Worm (Caenorhabditis elegans): ENCODE measurements around the gene ttr-23.

The ttr-23 gene

ce11 chrV:10571523-10571922 lies 18.1 kb downstream of the ttr-23 start:
- TF ChIP-seq flt-1 (GFP tag; IDR thresholded peaks at IDR 0.05): no peak

- TF ChIP-seq cog-1 (tag; optimal IDR thresholded peaks at IDR 0.05): no peak
- TF ChIP-seq flt-1 (GFP tag; IDR thresholded peaks at IDR 0.05): no peak
- no peak for TF ChIP-seq ztf-29 (GFP tag; IDR thresholded peaks at IDR 0.05)
- no peak for TF ChIP-seq tab-1 (GFP tag; IDR thresholded peaks at IDR 0.05)
- no peak for TF ChIP-seq med-1 (GFP tag; optimal IDR thresholded peaks at IDR 0.05; ENCODE audit: insufficient read depth)
- TF ChIP-seq klf-2 (GFP tag; conservative IDR thresholded peaks at IDR 0.05): no peak
- TF ChIP-seq ref-1 (GFP tag; conservative IDR thresholded peaks at IDR 0.05): no peak
- no peak for TF ChIP-seq T22C8.4 (GFP tag; IDR thresholded peaks at IDR 0.05)
- no peak for TF ChIP-seq ztf-23 (GFP tag; IDR thresholded peaks at IDR 0.05)
Measured at ce11 chrV:10568496-10568895, 21.2 kb downstream of the ttr-23 start.

DNA sequence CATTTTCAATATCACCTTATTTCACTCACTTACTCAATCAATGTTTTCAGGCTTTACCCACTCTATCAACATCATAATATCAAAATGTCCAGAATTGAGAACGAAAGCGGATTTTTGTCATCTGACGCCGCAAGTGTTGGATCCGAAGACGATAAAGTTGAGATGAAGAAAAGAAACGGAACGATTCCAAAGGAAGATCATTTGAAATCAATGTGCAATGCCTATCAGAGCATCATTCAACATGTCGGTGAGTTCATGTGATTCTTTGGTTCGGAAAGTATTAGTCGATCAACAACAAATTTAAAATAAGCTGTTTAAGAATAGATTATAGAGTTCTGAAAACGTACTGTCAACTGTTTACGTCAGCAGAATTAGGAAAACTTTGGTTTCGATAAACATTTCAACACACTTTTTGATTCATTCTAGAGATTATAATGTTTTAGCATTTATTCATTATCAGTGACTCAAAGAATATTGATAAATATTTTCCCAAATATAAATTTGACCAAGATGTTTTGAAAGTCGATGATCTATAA lies 24.8 kb downstream of the ttr-23 start, which contains the start of gene cat-4:
Gene cat-4 (plus strand): TSS at position 51 of the 536 bp plus-strand sequence.
- TF ChIP-seq flt-1 (GFP tag; IDR thresholded peaks at IDR 0.05) (no peak), med-1 (GFP tag; optimal IDR thresholded peaks at IDR 0.05; ENCODE audit: insufficient read depth) (no peak), ref-1 (GFP tag; conservative IDR thresholded peaks at IDR 0.05) (no peak), tab-1 (GFP tag; IDR thresholded peaks at IDR 0.05) (no peak), ztf-23 (GFP tag; IDR thresholded peaks at IDR 0.05) (no peak), klf-2 (GFP tag; conservative IDR thresholded peaks at IDR 0.05) (no peak), cog-1 (tag; optimal IDR thresholded peaks at IDR 0.05) (no peak), T22C8.4 (GFP tag; IDR thresholded peaks at IDR 0.05) (no peak), ztf-29 (GFP tag; IDR thresholded peaks at IDR 0.05) (no peak)

ce11 chrV:10564140-10564539 lies 25.5 kb downstream of the ttr-23 start:
- no peak for TF ChIP-seq klf-2 (GFP tag; conservative IDR thresholded peaks at IDR 0.05)
- TF ChIP-seq med-1 (GFP tag; optimal IDR thresholded peaks at IDR 0.05; ENCODE audit: insufficient read depth): no peak
- no peak for TF ChIP-seq ztf-23 (GFP tag; IDR thresholded peaks at IDR 0.05)
- no peak for TF ChIP-seq cog-1 (tag; optimal IDR thresholded peaks at IDR 0.05)
- no peak for TF ChIP-seq flt-1 (GFP tag; IDR thresholded peaks at IDR 0.05)
- TF ChIP-seq ref-1 (GFP tag; conservative IDR thresholded peaks at IDR 0.05): no peak
- no peak for TF ChIP-seq tab-1 (GFP tag; IDR thresholded peaks at IDR 0.05)
- TF ChIP-seq ztf-29 (GFP tag; IDR thresholded peaks at IDR 0.05): no peak
- TF ChIP-seq T22C8.4 (GFP tag; IDR thresholded peaks at IDR 0.05): no peak

DNA sequence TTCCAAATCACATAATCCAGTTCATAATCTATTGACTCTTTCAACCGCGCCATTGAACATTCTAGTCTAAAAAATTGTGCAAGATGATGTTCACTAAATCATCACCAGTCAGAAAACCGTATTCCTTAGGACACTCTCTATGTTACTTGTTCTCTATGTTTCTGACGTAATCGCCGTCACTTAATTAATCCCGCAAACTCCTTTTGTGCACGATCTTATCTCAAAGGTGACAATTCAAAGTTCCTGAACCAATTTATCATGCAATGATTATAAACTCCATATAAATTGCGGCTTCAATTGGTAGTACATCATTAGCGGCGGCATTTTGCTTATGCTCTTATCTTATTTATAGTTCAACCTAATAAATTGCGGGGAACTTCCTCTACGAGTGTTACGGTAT lies 26.8 kb downstream of the ttr-23 start:
- TF ChIP-seq tab-1 (GFP tag; IDR thresholded peaks at IDR 0.05) (no peak), cog-1 (tag; optimal IDR thresholded peaks at IDR 0.05) (no peak), flt-1 (GFP tag; IDR thresholded peaks at IDR 0.05) (no peak), med-1 (GFP tag; optimal IDR thresholded peaks at IDR 0.05; ENCODE audit: insufficient read depth) (no peak), T22C8.4 (GFP tag; IDR thresholded peaks at IDR 0.05) (no peak), ztf-29 (GFP tag; IDR thresholded peaks at IDR 0.05) (no peak), ref-1 (GFP tag; conservative IDR thresholded peaks at IDR 0.05) (no peak), klf-2 (GFP tag; conservative IDR thresholded peaks at IDR 0.05) (no peak), ztf-23 (GFP tag; IDR thresholded peaks at IDR 0.05) (no peak)

ce11 chrV:10561632-10562031 lies 28.0 kb downstream of the ttr-23 start:
- TF ChIP-seq flt-1 (GFP tag; IDR thresholded peaks at IDR 0.05) (no peak), med-1 (GFP tag; optimal IDR thresholded peaks at IDR 0.05; ENCODE audit: insufficient read depth) (no peak), ztf-23 (GFP tag; IDR thresholded peaks at IDR 0.05) (no peak)

- TF ChIP-seq ztf-29 (GFP tag; IDR thresholded peaks at IDR 0.05) (no peak), ztf-23 (GFP tag; IDR thresholded peaks at IDR 0.05) (no peak), klf-2 (GFP tag; conservative IDR thresholded peaks at IDR 0.05) (no peak), flt-1 (GFP tag; IDR thresholded peaks at IDR 0.05) (no peak), cog-1 (tag; optimal IDR thresholded peaks at IDR 0.05) (no peak), tab-1 (GFP tag; IDR thresholded peaks at IDR 0.05) (no peak), ref-1 (GFP tag; conservative IDR thresholded peaks at IDR 0.05) (no peak), T22C8.4 (GFP tag; IDR thresholded peaks at IDR 0.05) (no peak), med-1 (GFP tag; optimal IDR thresholded peaks at IDR 0.05; ENCODE audit: insufficient read depth) (no peak)
Measured at ce11 chrV:10560621-10561020, 29.0 kb downstream of the ttr-23 start, which contains the start of gene col-152. col-152 (plus strand) TSS chrV:10560921.

DNA sequence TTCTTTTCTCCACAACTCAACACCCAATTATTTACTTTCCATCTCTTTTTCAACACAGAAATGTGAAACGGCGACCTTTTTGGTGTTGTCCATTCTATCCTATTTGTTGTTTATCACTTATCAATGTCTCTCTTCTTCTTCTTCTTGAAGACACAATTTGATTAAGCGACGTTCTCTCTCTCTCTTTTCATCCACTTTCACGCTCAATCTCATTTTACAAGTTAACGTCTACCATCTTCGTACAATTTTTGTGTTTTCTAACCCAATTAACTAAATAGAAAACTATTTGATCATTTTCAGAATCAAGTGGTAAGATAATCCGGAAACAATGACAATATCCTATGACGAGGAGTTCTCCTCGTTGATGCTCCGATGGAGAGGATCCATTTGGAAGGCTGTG lies 32.0 kb downstream of the ttr-23 start, which contains the start of gene best-14:
Gene best-14 (plus strand): TSS at position 301 of the 400 bp plus-strand sequence.
- TF ChIP-seq cog-1 (tag; optimal IDR thresholded peaks at IDR 0.05): no peak
- no peak for TF ChIP-seq flt-1 (GFP tag; IDR thresholded peaks at IDR 0.05)
- no peak for TF ChIP-seq ztf-29 (GFP tag; IDR thresholded peaks at IDR 0.05)
- TF ChIP-seq ztf-23 (GFP tag; IDR thresholded peaks at IDR 0.05): no peak
- no peak for TF ChIP-seq tab-1 (GFP tag; IDR thresholded peaks at IDR 0.05)
- TF ChIP-seq klf-2 (GFP tag; conservative IDR thresholded peaks at IDR 0.05): no peak
- no peak for TF ChIP-seq med-1 (GFP tag; optimal IDR thresholded peaks at IDR 0.05; ENCODE audit: insufficient read depth)
- no peak for TF ChIP-seq T22C8.4 (GFP tag; IDR thresholded peaks at IDR 0.05)
- no peak for TF ChIP-seq ref-1 (GFP tag; conservative IDR thresholded peaks at IDR 0.05)

- TF ChIP-seq med-1 (GFP tag; optimal IDR thresholded peaks at IDR 0.05; ENCODE audit: insufficient read depth) (no peak), ztf-29 (GFP tag; IDR thresholded peaks at IDR 0.05) (no peak), ref-1 (GFP tag; conservative IDR thresholded peaks at IDR 0.05) (no peak), T22C8.4 (GFP tag; IDR thresholded peaks at IDR 0.05) (no peak), klf-2 (GFP tag; conservative IDR thresholded peaks at IDR 0.05) (no peak), flt-1 (GFP tag; IDR thresholded peaks at IDR 0.05) (no peak), ztf-23 (GFP tag; IDR thresholded peaks at IDR 0.05) (no peak), tab-1 (GFP tag; IDR thresholded peaks at IDR 0.05) (no peak), cog-1 (tag; optimal IDR thresholded peaks at IDR 0.05) (no peak)
Measured at ce11 chrV:10557094-10557493, 32.6 kb downstream of the ttr-23 start.

- no peak for TF ChIP-seq flt-1 (GFP tag; IDR thresholded peaks at IDR 0.05)
- no peak for TF ChIP-seq T22C8.4 (GFP tag; IDR thresholded peaks at IDR 0.05)
- no peak for TF ChIP-seq cog-1 (tag; optimal IDR thresholded peaks at IDR 0.05)
- TF ChIP-seq ztf-29 (GFP tag; IDR thresholded peaks at IDR 0.05): no peak
- TF ChIP-seq klf-2 (GFP tag; conservative IDR thresholded peaks at IDR 0.05): no peak
- no peak for TF ChIP-seq ztf-23 (GFP tag; IDR thresholded peaks at IDR 0.05)
- no peak for TF ChIP-seq tab-1 (GFP tag; IDR thresholded peaks at IDR 0.05)
Measured at ce11 chrV:10556362-10556761, 33.3 kb downstream of the ttr-23 start.

All from whole organism, midembryonic.